Worm (Caenorhabditis elegans) whole organism, L1 larva: ENCODE data around the gene let-19.

Source experiments
- C16A3.4 ChIP-seq: fragments of 150-350 bp; optimal IDR thresholded peaks from 2 replicates; lab custom pipeline; 2014; ENCODE audit warnings: missing biosample characterization, missing genetic modification characterization
- alr-1 ChIP-seq: fragments of 200-800 bp; sonication (Bioruptor generic); optimal IDR thresholded peaks from 2 replicates; lab custom pipeline; 2018; ENCODE audit warnings: borderline replicate concordance, mild to moderate bottlenecking, missing genetic modification characterization, missing compliant biosample characterization
- ama-1 ChIP-seq: fragments of 150-350 bp; optimal IDR thresholded peaks from 2 replicates; lab custom pipeline; 2014
- blmp-1 ChIP-seq: fragments of 150-350 bp; optimal IDR thresholded peaks from 2 replicates; lab custom pipeline; 2014; ENCODE audit warnings: missing biosample characterization, missing genetic modification characterization
- ceh-63 ChIP-seq: fragments of 200-800 bp; sonication (Bioruptor generic); optimal IDR thresholded peaks from 2 replicates; lab custom pipeline; 2018; ENCODE audit warnings: mild to moderate bottlenecking, missing genetic modification characterization, missing compliant biosample characterization
- ceh-8 ChIP-seq: fragments of 200-800 bp; sonication (Bioruptor generic); optimal IDR thresholded peaks from 2 replicates; lab custom pipeline; 2018; ENCODE audit warnings: mild to moderate bottlenecking, missing genetic modification characterization, moderate library complexity, missing compliant biosample characterization
- ceh-90 ChIP-seq: sonication (generic microtip); optimal IDR thresholded peaks from 2 replicates; lab custom pipeline; 2016; ENCODE audit warnings: missing genetic modification characterization, missing compliant biosample characterization
- ces-1 ChIP-seq: fragments of 150-350 bp; optimal IDR thresholded peaks from 2 replicates; lab custom pipeline; 2014; ENCODE audit warnings: missing biosample characterization, missing genetic modification reagents, missing genetic modification characterization
- dsc-1 ChIP-seq: sonication (generic microtip); optimal IDR thresholded peaks from 2 replicates; lab custom pipeline; 2016; ENCODE audit warnings: mild to moderate bottlenecking, missing genetic modification characterization, missing compliant biosample characterization
- egl-13 ChIP-seq: sonication (generic microtip); optimal IDR thresholded peaks from 2 replicates; lab custom pipeline; 2016; ENCODE audit warnings: missing genotype, missing genetic modification reagents, missing genetic modification characterization, missing compliant biosample characterization
- elt-2 ChIP-seq: sonication (generic microtip); optimal IDR thresholded peaks from 2 replicates; lab custom pipeline; 2016; ENCODE audit warnings: missing genetic modification characterization, mild to moderate bottlenecking, inconsistent platforms, missing compliant biosample characterization, missing genetic modification reagents
- elt-3 ChIP-seq, 6 experiments: fragments of 150-350 bp in 1 of 6; sonication (generic microtip); optimal IDR thresholded peaks; 2 replicates each; lab custom pipeline; 2017 to 2018; ENCODE audit warnings: missing biosample characterization in 6 of 6, missing genetic modification characterization in 6 of 6, inconsistent platforms in 1 of 6
- fkh-8 ChIP-seq: sonication (generic microtip); optimal IDR thresholded peaks from 2 replicates; lab custom pipeline; 2016; ENCODE audit warnings: mild to moderate bottlenecking, missing genetic modification characterization, missing compliant biosample characterization
- fos-1 ChIP-seq: fragments of 150-350 bp; optimal IDR thresholded peaks from 2 replicates; lab custom pipeline; 2014; ENCODE audit warnings: missing biosample characterization, missing genetic modification characterization
- grh-1 ChIP-seq: fragments of 200-800 bp; sonication (Bioruptor generic); IDR thresholded peaks from 2 replicates; pipeline ENCODE4 v1.3.6; 2022; ENCODE audit warnings: missing genetic modification reagents, missing genetic modification characterization, missing compliant biosample characterization
- hlh-17 ChIP-seq: fragments of 200-800 bp; sonication (Bioruptor generic); optimal IDR thresholded peaks from 2 replicates; lab custom pipeline; 2018; ENCODE audit warnings: missing genetic modification characterization, mild to moderate bottlenecking, missing compliant biosample characterization, moderate library complexity, borderline replicate concordance
- hlh-4 ChIP-seq: sonication (generic microtip); optimal IDR thresholded peaks from 2 replicates; lab custom pipeline; 2016; ENCODE audit warnings: mild to moderate bottlenecking, missing genetic modification characterization, missing compliant biosample characterization
- hpl-2 ChIP-seq: fragments of 150-350 bp; optimal IDR thresholded peaks from 2 replicates; lab custom pipeline; 2014; ENCODE audit warnings: missing biosample characterization, missing genetic modification reagents, missing genetic modification characterization
- isw-1 ChIP-seq: fragments of 200-800 bp; sonication (Bioruptor generic); IDR thresholded peaks from 2 replicates; pipeline ENCODE4 v1.3.6; 2022; ENCODE audit warnings: missing genetic modification characterization, missing compliant biosample characterization
- lin-13 ChIP-seq: fragments of 150-350 bp; optimal IDR thresholded peaks from 2 replicates; lab custom pipeline; 2014; ENCODE audit warnings: missing biosample characterization, missing genetic modification reagents, missing genetic modification characterization
- lin-35 ChIP-seq, 2 experiments: fragments of 150-350 bp; optimal IDR thresholded peaks; 2 replicates each; lab custom pipeline; 2014; ENCODE audit warnings: missing biosample characterization in 2 of 2, missing genetic modification characterization in 2 of 2, missing genetic modification reagents in 2 of 2
- lir-3 ChIP-seq: sonication (generic microtip); optimal IDR thresholded peaks from 2 replicates; lab custom pipeline; 2016; ENCODE audit warnings: mild to moderate bottlenecking, missing genetic modification characterization, moderate library complexity, missing compliant biosample characterization; ENCODE audit not compliant: poor library complexity
- mab-9 ChIP-seq: fragments of 200-800 bp; sonication (Bioruptor generic); IDR thresholded peaks from 2 replicates; pipeline ENCODE4 v1.3.6; 2022; ENCODE audit warnings: missing genetic modification reagents, missing genetic modification characterization, missing compliant biosample characterization
- mdl-1 ChIP-seq, 2 experiments: fragments of 150-350 bp; optimal IDR thresholded peaks; 2 replicates each; lab custom pipeline; 2014 to 2017; ENCODE audit warnings: missing biosample characterization in 2 of 2, missing genetic modification characterization in 2 of 2, inconsistent platforms in 1 of 2
- mep-1 ChIP-seq: fragments of 150-350 bp; optimal IDR thresholded peaks from 2 replicates; lab custom pipeline; 2014; ENCODE audit warnings: missing biosample characterization, missing genetic modification characterization
- nhr-12 ChIP-seq: sonication (generic microtip); optimal IDR thresholded peaks from 2 replicates; lab custom pipeline; 2017; ENCODE audit warnings: missing biosample characterization, missing genetic modification characterization
- nhr-237 ChIP-seq: fragments of 150-350 bp; optimal IDR thresholded peaks from 2 replicates; lab custom pipeline; 2014; ENCODE audit warnings: missing biosample characterization, missing genetic modification characterization
- nhr-28 ChIP-seq: fragments of 150-350 bp; optimal IDR thresholded peaks from 2 replicates; lab custom pipeline; 2014; ENCODE audit warnings: missing biosample characterization, missing genetic modification characterization
- nhr-71 ChIP-seq: sonication (generic microtip); optimal IDR thresholded peaks from 2 replicates; lab custom pipeline; 2016; ENCODE audit warnings: mild to moderate bottlenecking, missing genetic modification characterization, moderate library complexity, missing compliant biosample characterization
- nhr-77 ChIP-seq: fragments of 150-350 bp; optimal IDR thresholded peaks from 2 replicates; lab custom pipeline; 2014; ENCODE audit warnings: missing biosample characterization, missing genetic modification characterization
- nhr-84 ChIP-seq: sonication (generic microtip); optimal IDR thresholded peaks from 2 replicates; lab custom pipeline; 2017; ENCODE audit warnings: missing biosample characterization, missing genetic modification characterization
- nhr-85 ChIP-seq: sonication (generic microtip); peaks from one replicate; lab custom pipeline; 2016; ENCODE audit warnings: missing genetic modification characterization, inconsistent platforms, missing compliant biosample characterization
- pax-3 ChIP-seq: fragments of 200-800 bp; sonication (Bioruptor generic); optimal IDR thresholded peaks from 2 replicates; lab custom pipeline; 2018; ENCODE audit warnings: mild to moderate bottlenecking, missing genetic modification characterization, moderate library complexity, missing compliant biosample characterization
- pqm-1 ChIP-seq: sonication (generic microtip); optimal IDR thresholded peaks from 3 replicates; lab custom pipeline; 2017; ENCODE audit warnings: missing biosample characterization, missing genetic modification characterization
- rnt-1 ChIP-seq: sonication (generic microtip); optimal IDR thresholded peaks from 2 replicates; lab custom pipeline; 2016; ENCODE audit warnings: mild to moderate bottlenecking, missing genetic modification characterization, moderate library complexity, missing compliant biosample characterization
- skn-1 ChIP-seq: fragments of 150-350 bp; optimal IDR thresholded peaks from 2 replicates; lab custom pipeline; 2014; ENCODE audit warnings: missing biosample characterization, missing genetic modification characterization
- snpc-4 ChIP-seq: fragments of 150-350 bp; optimal IDR thresholded peaks from 2 replicates; lab custom pipeline; 2014; ENCODE audit warnings: missing biosample characterization, missing genetic modification characterization
- snu-23 ChIP-seq: sonication (generic microtip); optimal IDR thresholded peaks from 2 replicates; lab custom pipeline; 2016; ENCODE audit warnings: missing genetic modification characterization, missing compliant biosample characterization
- sptf-1 ChIP-seq: fragments of 150-350 bp; optimal IDR thresholded peaks from 2 replicates; lab custom pipeline; 2014; ENCODE audit warnings: missing biosample characterization, missing genetic modification characterization
- swsn-7 ChIP-seq: sonication (generic microtip); optimal IDR thresholded peaks from 2 replicates; lab custom pipeline; 2016; ENCODE audit warnings: missing genetic modification characterization, missing compliant biosample characterization
- tbx-2 ChIP-seq: sonication (generic microtip); optimal IDR thresholded peaks from 2 replicates; lab custom pipeline; 2016; ENCODE audit warnings: missing genetic modification characterization, missing compliant biosample characterization
- unc-130 ChIP-seq: fragments of 150-350 bp; optimal IDR thresholded peaks from 2 replicates; lab custom pipeline; 2017; ENCODE audit warnings: missing biosample characterization, missing genetic modification characterization, inconsistent platforms
- unc-62 ChIP-seq: fragments of 150-350 bp; optimal IDR thresholded peaks from 2 replicates; lab custom pipeline; 2014; ENCODE audit warnings: missing biosample characterization, missing genetic modification reagents, missing genetic modification characterization
- unc-86 ChIP-seq: sonication (generic microtip); optimal IDR thresholded peaks from 2 replicates; lab custom pipeline; 2016; ENCODE audit warnings: missing genetic modification characterization, missing compliant biosample characterization
- zag-1 ChIP-seq: fragments of 150-350 bp; optimal IDR thresholded peaks from 2 replicates; lab custom pipeline; 2014; ENCODE audit warnings: missing biosample characterization, missing genetic modification characterization
- zip-4 ChIP-seq: fragments of 200-800 bp; sonication (Bioruptor generic); optimal IDR thresholded peaks from 2 replicates; lab custom pipeline; 2018; ENCODE audit warnings: mild to moderate bottlenecking, missing genetic modification characterization, moderate library complexity, missing compliant biosample characterization
- ztf-11 ChIP-seq, 2 experiments: sonication (generic microtip); optimal IDR thresholded peaks; 2 replicates each; lab custom pipeline; 2016 to 2017; ENCODE audit warnings: missing genetic modification characterization in 2 of 2, missing biosample characterization in 1 of 2, missing compliant biosample characterization in 1 of 2

let-19 gene

DNA sequence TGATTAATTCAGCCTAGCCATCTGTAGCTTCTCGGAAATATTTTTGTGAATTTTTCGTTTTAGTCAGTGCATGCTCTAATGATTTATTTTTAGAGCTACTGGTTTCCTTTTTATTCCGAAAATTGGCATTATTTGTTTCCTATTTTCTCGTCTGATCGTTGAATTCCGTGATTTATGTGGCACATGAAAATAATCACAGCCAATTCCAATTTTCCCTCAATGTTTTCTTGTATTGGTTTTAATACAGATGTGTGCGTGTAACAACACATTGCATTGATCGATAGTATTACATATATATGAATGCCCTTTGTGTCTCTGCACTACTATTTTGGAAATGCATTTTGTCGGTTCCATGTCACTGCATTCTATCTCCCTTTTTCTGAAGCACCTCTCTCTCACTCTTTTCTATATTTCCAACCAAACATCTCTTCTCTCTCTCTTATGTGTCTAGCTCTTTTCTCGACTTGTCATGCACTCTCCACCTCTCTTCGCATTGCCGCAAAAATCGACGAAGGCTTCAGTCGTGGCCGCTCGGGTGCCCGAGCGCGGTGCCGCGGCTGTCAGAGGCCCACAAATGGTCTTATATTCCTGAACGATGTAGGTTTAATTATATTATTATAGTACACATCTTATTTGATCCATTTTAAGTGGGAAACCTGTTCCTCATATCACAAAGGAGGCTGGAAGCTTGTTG, 13.6 kb downstream of the let-19 start (continued):
- TF ChIP-seq hpl-2 (GFP tag; lab: Kevin White, UChicago) = no peak
- TF ChIP-seq isw-1 (GFP tag; lab: Robert Waterston, UW) = no peak
- peak; percentile 7 for TF ChIP-seq swsn-7
- no peak for TF ChIP-seq hlh-4 (tag; lab: Kevin White, UChicago)
- no peak for TF ChIP-seq tbx-2
- peak; percentile 50 for TF ChIP-seq egl-13 (tag; lab: Kevin White, UChicago)
- no peak for TF ChIP-seq ztf-11 (tag; optimal IDR thresholded peaks at IDR 0.05; lab: Kevin White, UChicago)
- TF ChIP-seq grh-1 (GFP tag; lab: Robert Waterston, UW) = no peak
- TF ChIP-seq ceh-63 (GFP tag; lab: Kevin White, UChicago) = no peak
- peak in 1 of 2 experiments; percentile 26 for TF ChIP-seq lin-35 (GFP tag; optimal IDR thresholded peaks at IDR 0.05; lab: Kevin White, UChicago)
- TF ChIP-seq pqm-1 = no peak
- TF ChIP-seq dsc-1 = peak; percentile 97
- no peak for TF ChIP-seq snpc-4
- no peak for TF ChIP-seq zip-4 (GFP tag; lab: Kevin White, UChicago)
- no peak for TF ChIP-seq nhr-28 (tag; lab: Kevin White, UChicago)
- TF ChIP-seq nhr-84 (tag; lab: Kevin White, UChicago) = no peak
- no peak for TF ChIP-seq unc-130
- no peak for TF ChIP-seq nhr-12
- TF ChIP-seq nhr-77 (tag; lab: Kevin White, UChicago) = no peak
- TF ChIP-seq elt-3 (tag; optimal IDR thresholded peaks at IDR 0.05; lab: Kevin White, UChicago) = no peak
- no peak for TF ChIP-seq nhr-237 (tag; lab: Kevin White, UChicago)
- TF ChIP-seq mep-1 = peak; percentile 25
- no peak for TF ChIP-seq lin-13 (GFP tag; lab: Kevin White, UChicago)
- peak; percentile 52 for TF ChIP-seq nhr-71
- TF ChIP-seq elt-2 (tag; lab: Kevin White, UChicago) = no peak
- TF ChIP-seq blmp-1 (tag; lab: Kevin White, UChicago) = no peak
- peak; percentile 10 for TF ChIP-seq ceh-8 (GFP tag; lab: Kevin White, UChicago)
- TF ChIP-seq unc-62 (GFP tag; lab: Kevin White, UChicago) = no peak
- peak; percentile 12 for TF ChIP-seq rnt-1 (tag; lab: Kevin White, UChicago)
- no peak for TF ChIP-seq mdl-1 (tag; optimal IDR thresholded peaks at IDR 0.05; lab: Kevin White, UChicago)
- no peak for TF ChIP-seq mab-9 (GFP tag; lab: Robert Waterston, UW)
- peak; percentile 24 for TF ChIP-seq fos-1 (tag; lab: Kevin White, UChicago)
- no peak for TF ChIP-seq C16A3.4 (tag; lab: Kevin White, UChicago)
- TF ChIP-seq alr-1 (tag; lab: Kevin White, UChicago) = no peak
- no peak for TF ChIP-seq sptf-1 (tag; lab: Kevin White, UChicago)
- peak; percentile 8 for TF ChIP-seq skn-1 (tag; lab: Kevin White, UChicago)
- TF ChIP-seq ceh-90 (tag; lab: Kevin White, UChicago) = no peak
- TF ChIP-seq ces-1 = no peak
- peak; percentile 52 for TF ChIP-seq snu-23 (GFP tag; lab: Kevin White, UChicago)
- no peak for TF ChIP-seq nhr-85 (tag; lab: Kevin White, UChicago)
- TF ChIP-seq unc-86 = peak; percentile 30
- no peak for TF ChIP-seq pax-3
- peak; percentile 32 for TF ChIP-seq fkh-8
- no peak for TF ChIP-seq hlh-17 (GFP tag; lab: Kevin White, UChicago)
- no peak for TF ChIP-seq lir-3 (tag; lab: Kevin White, UChicago)
- peak; percentile 37 for TF ChIP-seq zag-1 (tag; lab: Kevin White, UChicago)
- TF ChIP-seq ama-1 = peak; percentile 79
- TF ChIP-seq, all 84 proteins: peak for 26
